Fruit fly (Drosophila melanogaster) whole organism, embryonic: ENCODE data around the gene chb.

Experiments used
- Atf-2 ChIP-seq: fragments of 200-800 bp; sonication (Bioruptor generic); optimal IDR thresholded peaks from 2 replicates; lab custom pipeline; 2016; ENCODE audit warnings: missing biosample characterization, missing genetic modification characterization
- CG10147 ChIP-seq: fragments of 200-800 bp; sonication (Bioruptor generic); optimal IDR thresholded peaks from 2 replicates; lab custom pipeline; 2019; ENCODE audit warnings: missing biosample characterization, mild to moderate bottlenecking, missing genetic modification characterization, moderate library complexity
- CG10366 ChIP-seq: fragments of 200-800 bp; sonication (Bioruptor generic); IDR thresholded peaks from 2 replicates; pipeline ENCODE4 v1.3.6; 2022; ENCODE audit warnings: missing biosample characterization, missing genetic modification characterization
- CG11456 ChIP-seq: fragments of 200-800 bp; sonication (Bioruptor generic); IDR thresholded peaks from 3 replicates; pipeline ENCODE4 v1.3.6; 2022; ENCODE audit warnings: missing biosample characterization, missing genetic modification characterization
- CG11723 ChIP-seq: fragments of 200-800 bp; sonication (Bioruptor generic); optimal IDR thresholded peaks from 2 replicates; lab custom pipeline; 2017; ENCODE audit warnings: missing biosample characterization, mild to moderate bottlenecking, missing genetic modification characterization
- CG12155 ChIP-seq: fragments of 200-800 bp; sonication (Bioruptor generic); optimal IDR thresholded peaks from 3 replicates; lab custom pipeline; 2016; ENCODE audit warnings: missing biosample characterization, missing genetic modification characterization
- CG13424 ChIP-seq: fragments of 200-800 bp; sonication (Bioruptor generic); optimal IDR thresholded peaks from 2 replicates; lab custom pipeline; 2019; ENCODE audit warnings: missing biosample characterization, mild to moderate bottlenecking, missing genetic modification characterization, moderate library complexity
- CG15696 ChIP-seq: fragments of 200-800 bp; sonication (Bioruptor generic); optimal IDR thresholded peaks from 2 replicates; lab custom pipeline; 2019; ENCODE audit warnings: missing biosample characterization, mild to moderate bottlenecking, missing genetic modification characterization, moderate library complexity
- CG16779 ChIP-seq: fragments of 200-800 bp; sonication (Bioruptor generic); IDR thresholded peaks from 2 replicates; pipeline ENCODE4 v1.3.6; 2022; ENCODE audit warnings: missing biosample characterization, missing genetic modification characterization
- CG16813 ChIP-seq: fragments of 200-800 bp; sonication (Bioruptor generic); IDR thresholded peaks from 3 replicates; pipeline ENCODE4 v1.3.6; 2022; ENCODE audit warnings: missing biosample characterization, missing genetic modification characterization; ENCODE audit not compliant: partially characterized antibody
- CG17568 ChIP-seq: fragments of 200-800 bp; sonication (Bioruptor generic); optimal IDR thresholded peaks from 2 replicates; lab custom pipeline; 2018; ENCODE audit warnings: missing biosample characterization, mild to moderate bottlenecking, missing genetic modification characterization, moderate library complexity
- CG18262 ChIP-seq: fragments of 200-800 bp; optimal IDR thresholded peaks from 3 replicates; lab custom pipeline; 2019; ENCODE audit warnings: missing biosample characterization, mild to moderate bottlenecking, missing genetic modification characterization, moderate library complexity
- CG2202 ChIP-seq: fragments of 200-800 bp; sonication (Bioruptor generic); optimal IDR thresholded peaks from 2 replicates; lab custom pipeline; 2018; ENCODE audit warnings: missing biosample characterization, mild to moderate bottlenecking, missing genetic modification characterization
- CG31441 ChIP-seq: fragments of 200-800 bp; sonication (Bioruptor generic); IDR thresholded peaks from 2 replicates; pipeline ENCODE4 v1.3.6; 2022; ENCODE audit warnings: missing biosample characterization, missing genetic modification characterization
- CG3407 ChIP-seq: fragments of 200-800 bp; sonication (Bioruptor generic); optimal IDR thresholded peaks from 2 replicates; lab custom pipeline; 2018; ENCODE audit warnings: missing biosample characterization, mild to moderate bottlenecking, missing genetic modification characterization
- CG34422 ChIP-seq: fragments of 200-800 bp; sonication (Bioruptor generic); IDR thresholded peaks from 3 replicates; pipeline ENCODE4 v1.3.6; 2022; ENCODE audit warnings: missing biosample characterization, missing genetic modification characterization
- CG42726 ChIP-seq: fragments of 200-800 bp; sonication (Bioruptor generic); IDR thresholded peaks from 2 replicates; pipeline ENCODE4 v1.3.6; 2022; ENCODE audit warnings: missing biosample characterization, missing genetic modification characterization; ENCODE audit not compliant: partially characterized antibody
- CG4617 ChIP-seq: fragments of 200-800 bp; sonication (Bioruptor generic); optimal IDR thresholded peaks from 3 replicates; lab custom pipeline; 2016; ENCODE audit warnings: missing biosample characterization, missing genetic modification characterization, borderline replicate concordance
- CG4707 ChIP-seq: fragments of 200-800 bp; sonication (Bioruptor generic); optimal IDR thresholded peaks from 2 replicates; lab custom pipeline; 2018; ENCODE audit warnings: missing biosample characterization, mild to moderate bottlenecking, missing genetic modification characterization, moderate library complexity
- CG6272 ChIP-seq: fragments of 200-800 bp; sonication (Bioruptor generic); IDR thresholded peaks from 2 replicates; pipeline ENCODE4 v1.3.6; 2022; ENCODE audit warnings: missing biosample characterization, missing genetic modification characterization
- CG7745 ChIP-seq: fragments of 200-800 bp; sonication (Bioruptor generic); optimal IDR thresholded peaks from 2 replicates; lab custom pipeline; 2018; ENCODE audit warnings: missing biosample characterization, mild to moderate bottlenecking, missing genetic modification characterization, moderate library complexity
- CG8359 ChIP-seq: fragments of 200-800 bp; sonication (Bioruptor generic); optimal IDR thresholded peaks from 2 replicates; lab custom pipeline; 2017; ENCODE audit warnings: missing biosample characterization, mild to moderate bottlenecking, missing genetic modification characterization, borderline replicate concordance
- CG8924 ChIP-seq: fragments of 200-800 bp; optimal IDR thresholded peaks from 3 replicates; lab custom pipeline; 2019; ENCODE audit warnings: missing biosample characterization, mild to moderate bottlenecking, missing genetic modification characterization, moderate library complexity
- D19A ChIP-seq: fragments of 200-800 bp; optimal IDR thresholded peaks from 3 replicates; lab custom pipeline; 2019; ENCODE audit warnings: missing biosample characterization, mild to moderate bottlenecking, missing genetic modification characterization, moderate library complexity
- GATAe ChIP-seq: fragments of 200-800 bp; sonication (Bioruptor generic); conservative IDR thresholded peaks from 2 replicates; pipeline ENCODE4 v1.3.6; 2022; ENCODE audit warnings: missing biosample characterization, missing genetic modification characterization
- Med ChIP-seq: fragments of 200-800 bp; sonication (Bioruptor generic); peaks from one replicate; lab custom pipeline; 2016; ENCODE audit warnings: missing biosample characterization, missing genetic modification characterization, mild to moderate bottlenecking, inconsistent platforms, moderate library complexity
- Meics ChIP-seq: fragments of 200-800 bp; sonication (Bioruptor generic); optimal IDR thresholded peaks from 2 replicates; lab custom pipeline; 2017; ENCODE audit warnings: missing biosample characterization, mild to moderate bottlenecking, missing genetic modification characterization
- Mrtf ChIP-seq: fragments of 200-800 bp; sonication (Bioruptor generic); IDR thresholded peaks from 3 replicates; pipeline ENCODE4 v1.3.6; 2022; ENCODE audit warnings: missing biosample characterization, missing genetic modification characterization
- Myb ChIP-seq: fragments of 200-800 bp; sonication (Bioruptor generic); optimal IDR thresholded peaks from 2 replicates; lab custom pipeline; 2016; ENCODE audit warnings: missing biosample characterization, missing genetic modification characterization
- Poxn ChIP-seq: fragments of 200-800 bp; sonication (Bioruptor generic); IDR thresholded peaks from 2 replicates; pipeline ENCODE4 v1.3.6; 2022; ENCODE audit warnings: missing biosample characterization, missing genetic modification characterization
- Sin3A ChIP-seq: fragments of >200 bp; optimal IDR thresholded peaks from 2 replicates; lab custom pipeline; 2018
- Trl ChIP-seq, 3 experiments: fragments of >200 bp in 2 of 3; fragments of 200-800 bp in 1 of 3; sonication (Bioruptor generic) in 1 of 3; optimal IDR thresholded peaks; 2 replicates in 1 of 3; 3 replicates in 2 of 3; lab custom pipeline; 2016 to 2017; ENCODE audit warnings: missing biosample characterization in 1 of 3, missing genetic modification characterization in 1 of 3
- Xbp1 ChIP-seq: fragments of 200-800 bp; sonication (Bioruptor generic); optimal IDR thresholded peaks from 3 replicates; lab custom pipeline; 2016; ENCODE audit warnings: missing biosample characterization, mild to moderate bottlenecking, missing genetic modification characterization
- aop ChIP-seq: fragments of 200-800 bp; sonication (Bioruptor generic); IDR thresholded peaks from 2 replicates; pipeline ENCODE4 v1.3.6; 2022; ENCODE audit warnings: missing biosample characterization, missing genetic modification characterization
- bowl ChIP-seq: fragments of 200-800 bp; sonication (Bioruptor generic); IDR thresholded peaks from 2 replicates; pipeline ENCODE4 v1.3.6; 2022; ENCODE audit warnings: missing biosample characterization, missing genetic modification characterization
- cg ChIP-seq: fragments of 200-800 bp; sonication (Bioruptor generic); optimal IDR thresholded peaks from 3 replicates; lab custom pipeline; 2019; ENCODE audit warnings: missing biosample characterization, mild to moderate bottlenecking, missing genetic modification characterization, moderate library complexity
- chn ChIP-seq: fragments of 200-800 bp; sonication (Bioruptor generic); optimal IDR thresholded peaks from 2 replicates; lab custom pipeline; 2016; ENCODE audit warnings: missing biosample characterization, missing genetic modification characterization
- dan ChIP-seq: fragments of 200-800 bp; sonication (Bioruptor generic); IDR thresholded peaks from 2 replicates; pipeline ENCODE4 v1.3.6; 2022; ENCODE audit warnings: missing biosample characterization, missing genetic modification characterization
- fu2 ChIP-seq: fragments of 200-800 bp; sonication (Bioruptor generic); optimal IDR thresholded peaks from 2 replicates; lab custom pipeline; 2016; ENCODE audit warnings: missing biosample characterization, missing genetic modification characterization
- gem ChIP-seq: fragments of 200-800 bp; sonication (Bioruptor generic); optimal IDR thresholded peaks from 2 replicates; lab custom pipeline; 2019; ENCODE audit warnings: missing biosample characterization, mild to moderate bottlenecking, missing genetic modification characterization, moderate library complexity
- gro ChIP-seq: fragments of 200-800 bp; sonication (Bioruptor generic); optimal IDR thresholded peaks from 2 replicates; lab custom pipeline; 2016; ENCODE audit warnings: missing biosample characterization, missing genetic modification characterization
- gt ChIP-seq: fragments of 200-800 bp; sonication (Bioruptor generic); IDR thresholded peaks from 2 replicates; pipeline ENCODE4 v1.3.6; 2022; ENCODE audit warnings: missing biosample characterization, missing genetic modification characterization
- insv ChIP-seq, 2 experiments: fragments of 200-800 bp; sonication (Bioruptor generic); optimal IDR thresholded peaks; 3 replicates each; lab custom pipeline; 2016 to 2018; ENCODE audit warnings: missing biosample characterization in 2 of 2, missing genetic modification characterization in 2 of 2
- inv ChIP-seq: fragments of 200-800 bp; sonication (Bioruptor generic); IDR thresholded peaks from 2 replicates; pipeline ENCODE4 v1.3.6; 2022; ENCODE audit warnings: missing biosample characterization, missing genetic modification characterization; ENCODE audit not compliant: partially characterized antibody
- lbe ChIP-seq: fragments of 200-800 bp; sonication (Bioruptor generic); optimal IDR thresholded peaks from 2 replicates; lab custom pipeline; 2016; ENCODE audit warnings: missing biosample characterization, mild to moderate bottlenecking, missing genetic modification characterization
- mld ChIP-seq: fragments of 200-800 bp; sonication (Bioruptor generic); IDR thresholded peaks from 3 replicates; pipeline ENCODE4 v1.3.6; 2022; ENCODE audit warnings: missing biosample characterization, missing genetic modification characterization; ENCODE audit not compliant: partially characterized antibody
- pum ChIP-seq: fragments of 200-800 bp; sonication (Bioruptor generic); optimal IDR thresholded peaks from 2 replicates; lab custom pipeline; 2016; ENCODE audit warnings: missing biosample characterization, missing genetic modification characterization
- slbo ChIP-seq: fragments of 200-800 bp; sonication (Bioruptor generic); IDR thresholded peaks from 2 replicates; pipeline ENCODE4 v1.3.6; 2022; ENCODE audit warnings: missing biosample characterization, missing genetic modification characterization
- trh ChIP-seq: fragments of 200-800 bp; sonication (Bioruptor generic); optimal IDR thresholded peaks from 2 replicates; lab custom pipeline; 2016; ENCODE audit warnings: missing biosample characterization, missing genetic modification characterization
- vnd ChIP-seq: fragments of 200-800 bp; sonication (Bioruptor generic); IDR thresholded peaks from 3 replicates; pipeline ENCODE4 v1.3.6; 2022; ENCODE audit warnings: missing biosample characterization, missing genetic modification characterization; ENCODE audit not compliant: partially characterized antibody
- yki ChIP-seq: fragments of >200 bp; optimal IDR thresholded peaks from 3 replicates; lab custom pipeline; 2018

Gene chb

dm6 chr3L:21193170-21193569 lies 20.5 kb downstream of the chb start, which contains the start of gene CG42337 (continued):
- no peak for TF ChIP-seq GATAe
- no peak for TF ChIP-seq CG7745 (tag; lab: Kevin White, UChicago)
- TF ChIP-seq CG11456 (GFP tag; lab: Robert Waterston, UW): 0 out of 3 replicates have a peak, but pooled peaks have one; percentile 35
- no peak for TF ChIP-seq cg
- no peak for TF ChIP-seq dan (GFP tag; lab: Robert Waterston, UW)
- TF ChIP-seq CG42726: 0 out of 2 replicates have a peak, but pooled peaks have one; percentile 14
- TF ChIP-seq vnd (GFP tag; lab: Robert Waterston, UW): no peak
- no peak for TF ChIP-seq gro (GFP tag; lab: Kevin White, UChicago)
- TF ChIP-seq Med (GFP tag; lab: Kevin White, UChicago): peak; percentile 71
- no peak for TF ChIP-seq CG13424 (tag; lab: Kevin White, UChicago)
- TF ChIP-seq inv (GFP tag; lab: Robert Waterston, UW): no peak
- TF ChIP-seq chn (GFP tag; lab: Kevin White, UChicago): no peak
- no peak for TF ChIP-seq CG8924 (tag; lab: Kevin White, UChicago)
- 0 out of 3 replicates have a peak, but pooled peaks have one; percentile 37 for TF ChIP-seq Mrtf (GFP tag; lab: Robert Waterston, UW)
- TF ChIP-seq CG11723: no peak
- TF ChIP-seq Poxn: no peak
- TF ChIP-seq CG2202 (tag; lab: Kevin White, UChicago): no peak
- no peak for TF ChIP-seq CG3407
- peak; percentile 88 for TF ChIP-seq CG16779 (GFP tag; lab: Robert Waterston, UW)
- TF ChIP-seq CG4617 (GFP tag; lab: Kevin White, UChicago): no peak
- TF ChIP-seq Xbp1 (GFP tag; lab: Kevin White, UChicago): no peak
- no peak for TF ChIP-seq CG8359
- TF ChIP-seq gt: no peak
- no peak for TF ChIP-seq CG31441
- no peak for TF ChIP-seq CG18262 (tag; lab: Kevin White, UChicago)
- TF ChIP-seq Meics (GFP tag; lab: Kevin White, UChicago): no peak
- TF ChIP-seq lbe: no peak
- no peak for TF ChIP-seq bowl (GFP tag; lab: Robert Waterston, UW)
- TF ChIP-seq Myb (GFP tag; lab: Kevin White, UChicago): no peak
- TF ChIP-seq CG4707: no peak
- TF ChIP-seq CG16813 (GFP tag; lab: Robert Waterston, UW): no peak
- peak; percentile 28; the same call in 1 of the 2 replicates for TF ChIP-seq slbo (GFP tag; lab: Robert Waterston, UW)
- TF ChIP-seq CG12155 (GFP tag; lab: Kevin White, UChicago): no peak
- 0 out of 3 replicates have a peak, but pooled peaks have one; percentile 22 for TF ChIP-seq mld (GFP tag; lab: Robert Waterston, UW)
- TF ChIP-seq D19A (tag; lab: Kevin White, UChicago): no peak
- TF ChIP-seq fu2 (GFP tag; lab: Kevin White, UChicago): no peak
- TF ChIP-seq trh (GFP tag; lab: Kevin White, UChicago): no peak
- TF ChIP-seq aop (GFP tag; lab: Robert Waterston, UW): no peak
- TF ChIP-seq CG17568 (GFP tag; lab: Kevin White, UChicago): no peak
- TF ChIP-seq Trl (optimal IDR thresholded peaks at IDR 0.05; lab: Kevin White, UChicago): no peak
- TF ChIP-seq Trl (GFP tag; optimal IDR thresholded peaks at IDR 0.05; lab: Kevin White, UChicago): no peak
- TF ChIP-seq CG34422: 0 out of 3 replicates have a peak, but pooled peaks have one; percentile 29
- no peak for TF ChIP-seq CG10366
- no peak for TF ChIP-seq CG6272 (GFP tag; lab: Robert Waterston, UW)
- TF ChIP-seq gem (tag; lab: Kevin White, UChicago): no peak
- no peak for TF ChIP-seq Sin3A (lab: Kevin White, UChicago)
- TF ChIP-seq insv (GFP tag; optimal IDR thresholded peaks at IDR 0.05; lab: Kevin White, UChicago): no peak
- no peak for TF ChIP-seq CG15696 (tag; lab: Kevin White, UChicago)
- no peak for TF ChIP-seq pum (GFP tag; lab: Kevin White, UChicago)
- no peak for TF ChIP-seq yki (lab: Kevin White, UChicago)
- no peak for TF ChIP-seq CG10147 (GFP tag; lab: Kevin White, UChicago)
- no peak for TF ChIP-seq Atf-2 (GFP tag; lab: Kevin White, UChicago)
